Fruit fly (Drosophila melanogaster) whole organism, embryonic: ENCODE results near the gene Jhbp3.

Source experiments
- Aef1 ChIP-seq: fragments of 200-800 bp; sonication (Bioruptor generic); IDR thresholded peaks from 3 replicates; pipeline ENCODE4 v1.3.6; 2022; ENCODE audit warnings: missing biosample characterization, missing genetic modification characterization
- CG10431 ChIP-seq: fragments of 200-800 bp; sonication (Bioruptor generic); optimal IDR thresholded peaks from 3 replicates; lab custom pipeline; 2018; ENCODE audit warnings: missing biosample characterization, mild to moderate bottlenecking, missing genetic modification characterization
- CG11696 ChIP-seq: fragments of 200-800 bp; sonication (Bioruptor generic); IDR thresholded peaks from 2 replicates; pipeline ENCODE4 v1.3.6; 2022; ENCODE audit warnings: missing biosample characterization, missing genetic modification characterization
- CG12104 ChIP-seq: fragments of 200-800 bp; sonication (Bioruptor generic); optimal IDR thresholded peaks from 3 replicates; lab custom pipeline; 2016; ENCODE audit warnings: missing biosample characterization, missing genetic modification characterization
- CG12155 ChIP-seq: fragments of 200-800 bp; sonication (Bioruptor generic); optimal IDR thresholded peaks from 3 replicates; lab custom pipeline; 2016; ENCODE audit warnings: missing biosample characterization, missing genetic modification characterization
- CG12219 ChIP-seq: fragments of 200-800 bp; sonication (Bioruptor generic); optimal IDR thresholded peaks from 3 replicates; lab custom pipeline; 2018; ENCODE audit warnings: missing biosample characterization, mild to moderate bottlenecking, missing genetic modification characterization
- CG12299 ChIP-seq: fragments of 200-800 bp; sonication (Bioruptor generic); optimal IDR thresholded peaks from 2 replicates; lab custom pipeline; 2018; ENCODE audit warnings: missing biosample characterization, mild to moderate bottlenecking, missing genetic modification characterization
- CG15601 ChIP-seq: fragments of 200-800 bp; sonication (Bioruptor generic); optimal IDR thresholded peaks from 3 replicates; lab custom pipeline; 2019; ENCODE audit warnings: missing biosample characterization, mild to moderate bottlenecking, missing genetic modification characterization, moderate library complexity
- CG17328 ChIP-seq: fragments of 200-800 bp; sonication (Bioruptor generic); IDR thresholded peaks from 2 replicates; pipeline ENCODE4 v1.3.6; 2022; ENCODE audit warnings: missing biosample characterization, missing genetic modification characterization
- CG3838 ChIP-seq: fragments of 200-800 bp; sonication (Bioruptor generic); optimal IDR thresholded peaks from 3 replicates; lab custom pipeline; 2016; ENCODE audit warnings: missing biosample characterization, missing genetic modification characterization
- CG3847 ChIP-seq: fragments of 200-800 bp; sonication (Bioruptor generic); IDR thresholded peaks from 2 replicates; pipeline ENCODE4 v1.3.6; 2022; ENCODE audit warnings: missing biosample characterization, missing genetic modification characterization
- CG3995 ChIP-seq: fragments of 200-800 bp; sonication (Bioruptor generic); optimal IDR thresholded peaks from 3 replicates; lab custom pipeline; 2016; ENCODE audit warnings: missing biosample characterization, missing genetic modification characterization
- CG4404 ChIP-seq: fragments of 200-800 bp; sonication (Bioruptor generic); IDR thresholded peaks from 2 replicates; pipeline ENCODE4 v1.3.6; 2022; ENCODE audit warnings: missing biosample characterization, missing genetic modification characterization
- CG7271 ChIP-seq: fragments of 200-800 bp; sonication (Bioruptor generic); optimal IDR thresholded peaks from 2 replicates; lab custom pipeline; 2018; ENCODE audit warnings: missing biosample characterization, mild to moderate bottlenecking, missing genetic modification characterization, moderate library complexity
- CG8290 ChIP-seq, 3 experiments: fragments of 200-800 bp; sonication (Bioruptor generic); optimal IDR thresholded peaks; 2 replicates each; lab custom pipeline; 2016 to 2019; ENCODE audit warnings: missing biosample characterization in 3 of 3, missing genetic modification characterization in 3 of 3, mild to moderate bottlenecking in 2 of 3, moderate library complexity in 1 of 3
- CG8388 ChIP-seq: fragments of 200-800 bp; sonication (Bioruptor generic); optimal IDR thresholded peaks from 2 replicates; lab custom pipeline; 2019; ENCODE audit warnings: missing biosample characterization, mild to moderate bottlenecking, missing genetic modification characterization, moderate library complexity
- CG8924 ChIP-seq: fragments of 200-800 bp; optimal IDR thresholded peaks from 3 replicates; lab custom pipeline; 2019; ENCODE audit warnings: missing biosample characterization, mild to moderate bottlenecking, missing genetic modification characterization, moderate library complexity
- CHES-1-like ChIP-seq: fragments of 200-800 bp; sonication (Bioruptor generic); optimal IDR thresholded peaks from 2 replicates; lab custom pipeline; 2016; ENCODE audit warnings: missing biosample characterization, missing genetic modification characterization
- Dbx ChIP-seq: fragments of 200-800 bp; sonication (Bioruptor generic); IDR thresholded peaks from 3 replicates; pipeline ENCODE4 v1.3.6; 2022; ENCODE audit warnings: missing biosample characterization, missing genetic modification characterization
- Dek ChIP-seq: fragments of 200-800 bp; sonication (Bioruptor generic); optimal IDR thresholded peaks from 3 replicates; lab custom pipeline; 2019; ENCODE audit warnings: missing biosample characterization, mild to moderate bottlenecking, missing genetic modification characterization, moderate library complexity
- Fer1 ChIP-seq: fragments of 200-800 bp; sonication (Bioruptor generic); optimal IDR thresholded peaks from 2 replicates; lab custom pipeline; 2017; ENCODE audit warnings: missing biosample characterization, mild to moderate bottlenecking, missing genetic modification characterization
- Fer3 ChIP-seq: fragments of 200-800 bp; sonication (Bioruptor generic); optimal IDR thresholded peaks from 2 replicates; lab custom pipeline; 2018; ENCODE audit warnings: missing biosample characterization, mild to moderate bottlenecking, missing genetic modification characterization, moderate library complexity
- HLH4C ChIP-seq: fragments of 200-800 bp; sonication (Bioruptor generic); IDR thresholded peaks from 3 replicates; pipeline ENCODE4 v1.3.6; 2022; ENCODE audit warnings: missing biosample characterization, missing genetic modification characterization; ENCODE audit not compliant: partially characterized antibody
- Meics ChIP-seq: fragments of 200-800 bp; sonication (Bioruptor generic); optimal IDR thresholded peaks from 2 replicates; lab custom pipeline; 2017; ENCODE audit warnings: missing biosample characterization, mild to moderate bottlenecking, missing genetic modification characterization
- Mes4 ChIP-seq: fragments of 200-800 bp; sonication (Bioruptor generic); optimal IDR thresholded peaks from 2 replicates; lab custom pipeline; 2016; ENCODE audit warnings: missing biosample characterization, missing genetic modification characterization
- aop ChIP-seq: fragments of 200-800 bp; sonication (Bioruptor generic); IDR thresholded peaks from 2 replicates; pipeline ENCODE4 v1.3.6; 2022; ENCODE audit warnings: missing biosample characterization, missing genetic modification characterization
- ap ChIP-seq: fragments of 200-800 bp; sonication (Bioruptor generic); IDR thresholded peaks from 2 replicates; pipeline ENCODE4 v1.3.6; 2022; ENCODE audit warnings: missing biosample characterization, missing genetic modification characterization
- ara ChIP-seq: fragments of 200-800 bp; sonication (Bioruptor generic); IDR thresholded peaks from 2 replicates; pipeline ENCODE4 v1.3.6; 2022; ENCODE audit warnings: missing biosample characterization, missing genetic modification characterization
- btn ChIP-seq: fragments of 200-800 bp; sonication (Bioruptor generic); optimal IDR thresholded peaks from 2 replicates; lab custom pipeline; 2016; ENCODE audit warnings: missing biosample characterization, missing genetic modification characterization
- chn ChIP-seq: fragments of 200-800 bp; sonication (Bioruptor generic); optimal IDR thresholded peaks from 2 replicates; lab custom pipeline; 2016; ENCODE audit warnings: missing biosample characterization, missing genetic modification characterization
- corto ChIP-seq: fragments of 200-800 bp; sonication (Bioruptor generic); optimal IDR thresholded peaks from 2 replicates; lab custom pipeline; 2016; ENCODE audit warnings: missing biosample characterization, mild to moderate bottlenecking, missing genetic modification characterization, moderate library complexity
- dimm ChIP-seq: fragments of 200-800 bp; sonication (Bioruptor generic); IDR thresholded peaks from 2 replicates; pipeline ENCODE4 v1.3.6; 2022; ENCODE audit warnings: missing biosample characterization, missing genetic modification characterization
- fd64A ChIP-seq: fragments of 200-800 bp; sonication (Bioruptor generic); optimal IDR thresholded peaks from 3 replicates; lab custom pipeline; 2018; ENCODE audit warnings: missing biosample characterization, mild to moderate bottlenecking, missing genetic modification characterization
- fru ChIP-seq: fragments of >200 bp; optimal IDR thresholded peaks from 2 replicates; lab custom pipeline; 2017
- ftz-f1 ChIP-seq: fragments of 200-800 bp; sonication (Bioruptor generic); optimal IDR thresholded peaks from 2 replicates; lab custom pipeline; 2016; ENCODE audit warnings: missing biosample characterization, missing genetic modification characterization
- gem ChIP-seq: fragments of 200-800 bp; sonication (Bioruptor generic); optimal IDR thresholded peaks from 2 replicates; lab custom pipeline; 2019; ENCODE audit warnings: missing biosample characterization, mild to moderate bottlenecking, missing genetic modification characterization, moderate library complexity
- mam ChIP-seq: fragments of 200-800 bp; sonication (Bioruptor generic); optimal IDR thresholded peaks from 3 replicates; lab custom pipeline; 2016; ENCODE audit warnings: missing biosample characterization, missing genetic modification characterization
- mirr ChIP-seq: fragments of 200-800 bp; sonication (Bioruptor generic); optimal IDR thresholded peaks from 3 replicates; lab custom pipeline; 2018; ENCODE audit warnings: missing biosample characterization, mild to moderate bottlenecking, missing genetic modification characterization
- onecut ChIP-seq: fragments of 200-800 bp; sonication (Bioruptor generic); IDR thresholded peaks from 2 replicates; pipeline ENCODE4 v1.3.6; 2022; ENCODE audit warnings: missing biosample characterization, missing genetic modification characterization
- org-1 ChIP-seq: fragments of 200-800 bp; sonication (Bioruptor generic); optimal IDR thresholded peaks from 2 replicates; lab custom pipeline; 2017; ENCODE audit warnings: missing biosample characterization, missing genetic modification characterization
- phol ChIP-seq: fragments of 200-800 bp; sonication (Bioruptor generic); optimal IDR thresholded peaks from 3 replicates; lab custom pipeline; 2018; ENCODE audit warnings: missing biosample characterization, mild to moderate bottlenecking, missing genetic modification characterization, moderate library complexity
- prd ChIP-seq, 3 experiments: fragments of >200 bp in 2 of 3; fragments of 200-800 bp in 1 of 3; sonication (Bioruptor generic) in 1 of 3; optimal IDR thresholded peaks in 2 of 3; IDR thresholded peaks in 1 of 3; 2 replicates in 2 of 3; 3 replicates in 1 of 3; pipeline versions ENCODE4 v1.3.6 to Lab custom; 2017 to 2022; ENCODE audit warnings: missing biosample characterization in 1 of 3, missing genetic modification characterization in 1 of 3
- psq ChIP-seq: fragments of 200-800 bp; sonication (Bioruptor generic); optimal IDR thresholded peaks from 2 replicates; lab custom pipeline; 2017; ENCODE audit warnings: missing biosample characterization, missing genetic modification characterization
- schlank ChIP-seq: fragments of 200-800 bp; sonication (Bioruptor generic); optimal IDR thresholded peaks from 2 replicates; lab custom pipeline; 2018; ENCODE audit warnings: missing biosample characterization, mild to moderate bottlenecking, missing genetic modification characterization
- slp2 ChIP-seq: fragments of 200-800 bp; sonication (Bioruptor generic); optimal IDR thresholded peaks from 2 replicates; lab custom pipeline; 2016; ENCODE audit warnings: missing biosample characterization, missing genetic modification characterization
- sna ChIP-seq: fragments of 200-800 bp; sonication (Bioruptor generic); IDR thresholded peaks from 2 replicates; pipeline ENCODE4 v1.3.6; 2022; ENCODE audit warnings: missing biosample characterization, missing genetic modification characterization; ENCODE audit not compliant: partially characterized antibody
- tap ChIP-seq: fragments of 200-800 bp; optimal IDR thresholded peaks from 3 replicates; lab custom pipeline; 2019; ENCODE audit warnings: missing biosample characterization, mild to moderate bottlenecking, missing genetic modification characterization, moderate library complexity
- tx ChIP-seq: fragments of 200-800 bp; sonication (Bioruptor generic); optimal IDR thresholded peaks from 2 replicates; lab custom pipeline; 2016; ENCODE audit warnings: missing biosample characterization, missing genetic modification characterization
- wek ChIP-seq: fragments of 200-800 bp; sonication (Bioruptor generic); optimal IDR thresholded peaks from 3 replicates; lab custom pipeline; 2018; ENCODE audit warnings: missing biosample characterization, mild to moderate bottlenecking, missing genetic modification characterization, moderate library complexity
- z ChIP-seq: fragments of 200-800 bp; sonication (Bioruptor generic); IDR thresholded peaks from 3 replicates; pipeline ENCODE4 v1.3.6; 2022; ENCODE audit warnings: missing biosample characterization, missing genetic modification characterization

The Jhbp3 gene

dm6 chr3R:4992227-4992737, 37.2 kb upstream of the Jhbp3 start (continued):
- TF ChIP-seq CG12299 (tag; lab: Kevin White, UChicago): peak; percentile 25
- TF ChIP-seq chn: no peak
- no peak for TF ChIP-seq fru (lab: Kevin White, UChicago)
- 0 out of 2 replicates have a peak, but pooled peaks have one; percentile 38 for TF ChIP-seq onecut
- no peak for TF ChIP-seq CG3995 (GFP tag; lab: Kevin White, UChicago)
- TF ChIP-seq prd (optimal IDR thresholded peaks at IDR 0.05; lab: Kevin White, UChicago): no peak
- TF ChIP-seq prd (GFP tag; IDR thresholded peaks at IDR 0.05; lab: Robert Waterston, UW): 0 out of 3 replicates have a peak, but pooled peaks have one; percentile 16
- peak; percentile 76 for TF ChIP-seq mirr (GFP tag; lab: Kevin White, UChicago)
- TF ChIP-seq CG3838 (GFP tag; lab: Kevin White, UChicago): peak; percentile 16
- TF ChIP-seq Mes4 (GFP tag; lab: Kevin White, UChicago): peak; percentile 40
- peak; percentile 34 for TF ChIP-seq gem (tag; lab: Kevin White, UChicago)
- peak; percentile 11 for TF ChIP-seq schlank (tag; lab: Kevin White, UChicago)
- TF ChIP-seq Fer3 (tag; lab: Kevin White, UChicago): no peak
- peak; percentile 7 for TF ChIP-seq ftz-f1
- TF ChIP-seq ap (GFP tag; lab: Robert Waterston, UW): 0 out of 2 replicates have a peak, but pooled peaks have one; percentile 12
- TF ChIP-seq fd64A: peak; percentile 87
- TF ChIP-seq Aef1: no peak
- TF ChIP-seq CG4404 (GFP tag; lab: Robert Waterston, UW): no peak
- 0 out of 2 replicates have a peak, but pooled peaks have one; percentile 32 for TF ChIP-seq CG11696 (GFP tag; lab: Robert Waterston, UW)
- TF ChIP-seq CG8290 (GFP tag; optimal IDR thresholded peaks at IDR 0.05; lab: Kevin White, UChicago): peak; percentile 41
- TF ChIP-seq CG8290 (tag; optimal IDR thresholded peaks at IDR 0.05; lab: Kevin White, UChicago): peak; percentile 24 to 65
- TF ChIP-seq CG3847 (GFP tag; lab: Robert Waterston, UW): no peak
- no peak for TF ChIP-seq phol (tag; lab: Kevin White, UChicago)
- no peak for TF ChIP-seq CG12155 (GFP tag; lab: Kevin White, UChicago)
- no peak for TF ChIP-seq mam (GFP tag; lab: Kevin White, UChicago)
- no peak for TF ChIP-seq dimm (GFP tag; lab: Robert Waterston, UW)
- peak; percentile 72 for TF ChIP-seq org-1 (GFP tag; lab: Kevin White, UChicago)
- TF ChIP-seq HLH4C (GFP tag; lab: Robert Waterston, UW): no peak
- peak; percentile 57 for TF ChIP-seq CG12219
- peak; percentile 83 for TF ChIP-seq ara (GFP tag; lab: Robert Waterston, UW)
- peak; percentile 12 for TF ChIP-seq Meics (GFP tag; lab: Kevin White, UChicago)
- no peak for TF ChIP-seq tx (GFP tag; lab: Kevin White, UChicago)
- no peak for TF ChIP-seq corto
- peak; percentile 0 for TF ChIP-seq tap (tag; lab: Kevin White, UChicago)
- peak; percentile 45 for TF ChIP-seq CG8924 (tag; lab: Kevin White, UChicago)
- no peak for TF ChIP-seq sna (GFP tag; lab: Robert Waterston, UW)
- TF ChIP-seq wek (GFP tag; lab: Kevin White, UChicago): peak; percentile 61
- no peak for TF ChIP-seq slp2 (GFP tag; lab: Kevin White, UChicago)
- TF ChIP-seq psq: peak; percentile 1
- peak; percentile 57 for TF ChIP-seq CG15601 (tag; lab: Kevin White, UChicago)
- TF ChIP-seq CG12104 (GFP tag; lab: Kevin White, UChicago): peak; percentile 6
- peak; percentile 25; the same call in 1 of the 2 replicates for TF ChIP-seq aop (GFP tag; lab: Robert Waterston, UW)
- TF ChIP-seq Dbx (GFP tag; lab: Robert Waterston, UW): 0 out of 3 replicates have a peak, but pooled peaks have one; percentile 41
- TF ChIP-seq CG7271 (tag; lab: Kevin White, UChicago): no peak
- TF ChIP-seq CHES-1-like: no peak
- peak; percentile 27 for TF ChIP-seq CG8388 (GFP tag; lab: Kevin White, UChicago)
- no peak for TF ChIP-seq CG10431
- peak; percentile 39; the same call in 1 of the 2 replicates for TF ChIP-seq CG17328 (GFP tag; lab: Robert Waterston, UW)
- TF ChIP-seq Fer1: peak; percentile 33
- no peak for TF ChIP-seq Dek (tag; lab: Kevin White, UChicago)
- 0 out of 3 replicates have a peak, but pooled peaks have one; percentile 13 for TF ChIP-seq z (GFP tag; lab: Robert Waterston, UW)
- TF ChIP-seq btn (GFP tag; lab: Kevin White, UChicago): peak; percentile 13
